Worm (Caenorhabditis elegans): Measurements from ENCODE around the gene hst-2.
A peak's percentile ranks its signal among the peaks of the same experiment; 100 is the strongest.

hst-2 gene

ce11 chrX:11206953-11207352 is at the start of gene hst-2:
TSS of gene hst-2 (minus strand) at chrX:11207155.
- TF ChIP-seq elt-2 (tag; optimal IDR thresholded peaks at IDR 0.05) (peak; percentile 72), ceh-14 (tag; optimal IDR thresholded peaks at IDR 0.05) (peak; percentile 21), ceh-6 (GFP tag; optimal IDR thresholded peaks at IDR 0.05) (no peak), ceh-18 (tag; optimal IDR thresholded peaks at IDR 0.05) (peak; percentile 2), hlh-30 (tag; optimal IDR thresholded peaks at IDR 0.05; ENCODE audit: insufficient read depth) (peak; percentile 28), unc-55 (GFP tag; optimal IDR thresholded peaks at IDR 0.05) (peak; percentile 53), ets-4 (tag; optimal IDR thresholded peaks at IDR 0.05) (no peak), ceh-48 (tag; optimal IDR thresholded peaks at IDR 0.05) (peak; percentile 15), madf-2 (tag; optimal IDR thresholded peaks at IDR 0.05) (no peak), nfya-1 (tag; optimal IDR thresholded peaks at IDR 0.05) (peak; percentile 53), fkh-6 (tag; optimal IDR thresholded peaks at IDR 0.05) (peak; percentile 8), fax-1 (tag; optimal IDR thresholded peaks at IDR 0.05) (no peak), pros-1 (tag; optimal IDR thresholded peaks at IDR 0.05) (no peak), sdc-2 (tag; optimal IDR thresholded peaks at IDR 0.05) (peak; percentile 18), T23F11.4 (GFP tag; optimal IDR thresholded peaks at IDR 0.05) (peak; percentile 3), unc-42 (tag; optimal IDR thresholded peaks at IDR 0.05) (peak; percentile 52), pha-2 (tag; optimal IDR thresholded peaks at IDR 0.05) (no peak), ceh-31 (tag; optimal IDR thresholded peaks at IDR 0.05) (peak; percentile 67)

ce11 chrX:11252429-11252828 is 45.5 kb upstream of the hst-2 start:
- peak; percentile 13 for TF ChIP-seq nhr-232 (tag; optimal IDR thresholded peaks at IDR 0.05)
- no peak; the same call in 1 of the 2 replicates for TF ChIP-seq sox-2 (GFP tag; IDR thresholded peaks at IDR 0.05)
- peak; percentile 33 for TF ChIP-seq K09A11.1 (tag; optimal IDR thresholded peaks at IDR 0.05; ENCODE audit: insufficient read depth)
- peak; percentile 46 for TF ChIP-seq gmeb-2 (tag; optimal IDR thresholded peaks at IDR 0.05)
- peak; percentile 76 for TF ChIP-seq ceh-19 (GFP tag; optimal IDR thresholded peaks at IDR 0.05)
- no peak for TF ChIP-seq pag-3 (tag; optimal IDR thresholded peaks at IDR 0.05; ENCODE audit: borderline replicate concordance)
- peak; percentile 31 for TF ChIP-seq syd-9 (tag; optimal IDR thresholded peaks at IDR 0.05)
- TF ChIP-seq ztf-16 (tag; optimal IDR thresholded peaks at IDR 0.05), result peak; percentile 51
- no peak for TF ChIP-seq elt-4 (tag; optimal IDR thresholded peaks at IDR 0.05)
- peak; percentile 46 for TF ChIP-seq C38D4.7 (GFP tag; optimal IDR thresholded peaks at IDR 0.05)
- peak; percentile 61 for TF ChIP-seq sdc-2 (tag; optimal IDR thresholded peaks at IDR 0.05)
- TF ChIP-seq pax-1 (tag; optimal IDR thresholded peaks at IDR 0.05), result no peak
- peak; percentile 34 for TF ChIP-seq tbx-2 (tag; optimal IDR thresholded peaks at IDR 0.05)
- TF ChIP-seq unc-3 (GFP tag; conservative IDR thresholded peaks at IDR 0.05), result peak; percentile 70; the same call in 1 of the 2 replicates
- peak; percentile 24 for TF ChIP-seq unc-3 (tag; optimal IDR thresholded peaks at IDR 0.05)
- TF ChIP-seq ets-4 (tag; optimal IDR thresholded peaks at IDR 0.05), result peak; percentile 30
- TF ChIP-seq dmd-4 (tag; optimal IDR thresholded peaks at IDR 0.05; ENCODE audit: borderline replicate concordance), result no peak
- TF ChIP-seq fkh-10 (GFP tag; optimal IDR thresholded peaks at IDR 0.05), result no peak
- TF ChIP-seq ceh-30 (tag; optimal IDR thresholded peaks at IDR 0.05), result no peak
- peak; percentile 25 for TF ChIP-seq zip-5 (tag; optimal IDR thresholded peaks at IDR 0.05)
- TF ChIP-seq F13H6.1 (tag; optimal IDR thresholded peaks at IDR 0.05), result peak; percentile 23
- TF ChIP-seq rnt-1 (tag; optimal IDR thresholded peaks at IDR 0.05), result peak; percentile 31
- TF ChIP-seq che-1 (tag; optimal IDR thresholded peaks at IDR 0.05), result peak; percentile 57
- TF ChIP-seq madf-2 (tag; optimal IDR thresholded peaks at IDR 0.05), result peak; percentile 56
- TF ChIP-seq ceh-24 (tag; optimal IDR thresholded peaks at IDR 0.05), result peak; percentile 5
- TF ChIP-seq C08G9.2 (tag; optimal IDR thresholded peaks at IDR 0.05), result peak; percentile 56
- no peak for TF ChIP-seq hlh-8 (tag; optimal IDR thresholded peaks at IDR 0.05)
- TF ChIP-seq lim-6 (tag; optimal IDR thresholded peaks at IDR 0.05), result no peak
- TF ChIP-seq npax-4 (tag; optimal IDR thresholded peaks at IDR 0.05), result no peak
- peak; percentile 61 for TF ChIP-seq fkh-6 (tag; optimal IDR thresholded peaks at IDR 0.05)
- TF ChIP-seq K02D7.2 (tag; optimal IDR thresholded peaks at IDR 0.05), result peak; percentile 60
- no peak for TF ChIP-seq pha-4 (tag; optimal IDR thresholded peaks at IDR 0.05)
- TF ChIP-seq unc-86 (tag; optimal IDR thresholded peaks at IDR 0.05), result peak; percentile 30
- TF ChIP-seq tbx-7 (tag; optimal IDR thresholded peaks at IDR 0.05), result no peak
- TF ChIP-seq unc-55 (GFP tag; optimal IDR thresholded peaks at IDR 0.05), result no peak
- TF ChIP-seq ref-2 (tag; optimal IDR thresholded peaks at IDR 0.05), result peak; percentile 75
- TF ChIP-seq ttx-3 (tag; optimal IDR thresholded peaks at IDR 0.05), result peak; percentile 55
- no peak for TF ChIP-seq odd-2 (tag; optimal IDR thresholded peaks at IDR 0.05)
- no peak for TF ChIP-seq nhr-11 (tag; optimal IDR thresholded peaks at IDR 0.05)

All from whole organism, late embryonic.